Worm (Caenorhabditis elegans): ENCODE measurements around the gene ubxn-2.

ubxn-2 gene

ce11 chrIV:2707012-2707411, 18.6 kb downstream of the ubxn-2 start, which contains the start of gene ubc-8:
Gene ubc-8 (minus strand): TSS chrIV:2707238.
- no peak for TF ChIP-seq lin-26 (GFP tag; IDR thresholded peaks at IDR 0.05)
- TF ChIP-seq Y53F4B.3 (GFP tag; IDR thresholded peaks at IDR 0.05), result no peak
- TF ChIP-seq ceh-40 (GFP tag; IDR thresholded peaks at IDR 0.05), result no peak
- TF ChIP-seq hlh-12 (tag; optimal IDR thresholded peaks at IDR 0.05), result no peak
- no peak for TF ChIP-seq him-1 (tag; optimal IDR thresholded peaks at IDR 0.05)
- TF ChIP-seq dpff-1 (tag; optimal IDR thresholded peaks at IDR 0.05), result no peak
- TF ChIP-seq nfya-1 (tag; optimal IDR thresholded peaks at IDR 0.05; ENCODE audit: borderline replicate concordance, insufficient read depth), result no peak
- no peak for TF ChIP-seq pbrm-1 (GFP tag; IDR thresholded peaks at IDR 0.05)
- TF ChIP-seq T26A5.8 (tag; optimal IDR thresholded peaks at IDR 0.05), result no peak
- no peak for TF ChIP-seq repo-1 (tag; optimal IDR thresholded peaks at IDR 0.05)
- TF ChIP-seq lsy-27 (tag; optimal IDR thresholded peaks at IDR 0.05; ENCODE audit: borderline replicate concordance, insufficient read depth), result no peak
- no peak for TF ChIP-seq snpc-1.1 (tag; optimal IDR thresholded peaks at IDR 0.05; ENCODE audit: insufficient read depth)
- TF ChIP-seq nhr-120 (GFP tag; IDR thresholded peaks at IDR 0.05), result no peak
- no peak for TF ChIP-seq ceh-91 (GFP tag; IDR thresholded peaks at IDR 0.05)
- TF ChIP-seq cebp-1 (GFP tag; IDR thresholded peaks at IDR 0.05), result no peak
- TF ChIP-seq cebp-1 (tag; optimal IDR thresholded peaks at IDR 0.05), result no peak
- no peak for TF ChIP-seq zfh-2 (GFP tag; conservative IDR thresholded peaks at IDR 0.05)
- TF ChIP-seq ceh-27 (GFP tag; optimal IDR thresholded peaks at IDR 0.05), result no peak
- TF ChIP-seq F10E7.11 (tag; optimal IDR thresholded peaks at IDR 0.05), result no peak
- no peak for TF ChIP-seq nhr-80 (tag; optimal IDR thresholded peaks at IDR 0.05)

DNA sequence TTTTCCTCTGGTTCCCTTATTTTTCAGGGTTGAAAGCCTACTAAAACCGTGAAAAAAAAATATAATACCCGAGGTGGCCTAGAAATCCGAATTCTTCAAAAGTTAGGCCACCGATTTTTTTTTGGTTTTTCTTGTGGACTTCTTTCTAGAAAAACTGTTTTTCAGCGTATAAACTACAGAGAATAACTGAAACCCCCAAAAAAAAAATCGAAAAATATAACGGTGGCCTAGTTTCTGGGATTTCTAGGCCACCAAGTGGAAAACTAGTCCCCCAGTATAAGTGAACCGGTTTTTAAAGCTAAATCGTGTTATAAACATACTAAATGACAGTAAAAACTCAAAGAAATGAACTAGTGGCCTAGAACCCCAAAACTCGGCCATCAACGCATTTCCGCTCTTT, 19.9 kb downstream of the ubxn-2 start:
- no peak for TF ChIP-seq F57A8.1 (GFP tag; optimal IDR thresholded peaks at IDR 0.05)
- no peak for TF ChIP-seq Y53F4B.3 (GFP tag; IDR thresholded peaks at IDR 0.05)
- no peak for TF ChIP-seq F37B4.10 (GFP tag; IDR thresholded peaks at IDR 0.05)
- TF ChIP-seq ama-1 (optimal IDR thresholded peaks at IDR 0.05), result no peak
- TF ChIP-seq ama-1 (GFP tag; optimal IDR thresholded peaks at IDR 0.05), result no peak
- TF ChIP-seq attf-6 (GFP tag; IDR thresholded peaks at IDR 0.05), result no peak
- no peak for TF ChIP-seq pha-4 (tag; optimal IDR thresholded peaks at IDR 0.05)
- no peak for TF ChIP-seq ceh-91 (GFP tag; IDR thresholded peaks at IDR 0.05)
- no peak for TF ChIP-seq dpff-1 (tag; optimal IDR thresholded peaks at IDR 0.05)
- no peak for TF ChIP-seq nhr-80 (tag; optimal IDR thresholded peaks at IDR 0.05)
- TF ChIP-seq mes-4 (tag; optimal IDR thresholded peaks at IDR 0.05), result no peak
- no peak for TF ChIP-seq nhr-27 (tag; optimal IDR thresholded peaks at IDR 0.05)
- no peak for TF ChIP-seq F39B2.1 (GFP tag; IDR thresholded peaks at IDR 0.05)

- peak; percentile 61 for TF ChIP-seq dox-1 (GFP tag; IDR thresholded peaks at IDR 0.05)
- TF ChIP-seq lir-1 (GFP tag; conservative IDR thresholded peaks at IDR 0.05), result 0 out of 2 replicates have a peak, but pooled peaks have one; percentile 34
- TF ChIP-seq tbp1 (GFP tag; optimal IDR thresholded peaks at IDR 0.05), result peak; percentile 10
- TF ChIP-seq mcd-1 (GFP tag; IDR thresholded peaks at IDR 0.05), result peak; percentile 57; the same call in 1 of the 2 replicates
- peak in 1 of 3 experiments; percentile 17 for TF ChIP-seq lin-35 (GFP tag; optimal IDR thresholded peaks at IDR 0.05)
- TF ChIP-seq cebp-1 (GFP tag; IDR thresholded peaks at IDR 0.05), result 0 out of 2 replicates have a peak, but pooled peaks have one; percentile 27
- TF ChIP-seq cebp-1 (tag; optimal IDR thresholded peaks at IDR 0.05), result peak; percentile 60
- TF ChIP-seq egrh-3 (GFP tag; IDR thresholded peaks at IDR 0.05), result 0 out of 2 replicates have a peak, but pooled peaks have one; percentile 9
- no peak for TF ChIP-seq Y53F4B.3 (GFP tag; IDR thresholded peaks at IDR 0.05)
- no peak for TF ChIP-seq Y79H2A.3 (GFP tag; conservative IDR thresholded peaks at IDR 0.05)
- no peak for TF ChIP-seq ztf-3 (GFP tag; optimal IDR thresholded peaks at IDR 0.05)
- TF ChIP-seq lsl-1 (GFP tag; optimal IDR thresholded peaks at IDR 0.05), result peak; percentile 72
- no peak for TF ChIP-seq zfh-2 (GFP tag; conservative IDR thresholded peaks at IDR 0.05)
- TF ChIP-seq F57A8.1 (GFP tag; optimal IDR thresholded peaks at IDR 0.05), result no peak
- peak; percentile 72; the same call in 1 of the 2 replicates for TF ChIP-seq ztf-28 (GFP tag; IDR thresholded peaks at IDR 0.05)
- TF ChIP-seq sea-2 (GFP tag; IDR thresholded peaks at IDR 0.05), result 0 out of 2 replicates have a peak, but pooled peaks have one; percentile 13
- TF ChIP-seq mxl-1 (tag; optimal IDR thresholded peaks at IDR 0.05), result no peak
- peak; percentile 47 for TF ChIP-seq F23B12.7 (tag; optimal IDR thresholded peaks at IDR 0.05; ENCODE audit: insufficient read depth)
- TF ChIP-seq snpc-4 (GFP tag; optimal IDR thresholded peaks at IDR 0.05), result no peak
- TF ChIP-seq snpc-4 (tag; optimal IDR thresholded peaks at IDR 0.05), result peak in 1 of 4 experiments; percentile 18
- TF ChIP-seq attf-3 (GFP tag; conservative IDR thresholded peaks at IDR 0.05), result 0 out of 2 replicates have a peak, but pooled peaks have one; percentile 21
- peak; percentile 32; the same call in 1 of the 2 replicates for TF ChIP-seq F33H1.4 (GFP tag; IDR thresholded peaks at IDR 0.05)
Measured at ce11 chrIV:2703927-2704401, 21.7 kb downstream of the ubxn-2 start, which contains the start of gene Y94H6A.5. Gene Y94H6A.5 (minus strand): TSS chrIV:2703977.
